Worm (Caenorhabditis elegans) whole organism, L2 larva: ENCODE results near the gene srh-141.

Source experiments
- C34F6.9 ChIP-seq: fragments of 150-350 bp; optimal IDR thresholded peaks from 2 replicates; lab custom pipeline; 2014; ENCODE audit warnings: missing biosample characterization, missing genetic modification characterization
- F13H6.1 ChIP-seq: sonication (generic microtip); optimal IDR thresholded peaks from 2 replicates; lab custom pipeline; 2016; ENCODE audit warnings: missing genetic modification characterization, missing compliant biosample characterization
- R02D3.7 ChIP-seq: fragments of 150-350 bp; optimal IDR thresholded peaks from 2 replicates; lab custom pipeline; 2014; ENCODE audit warnings: missing biosample characterization, missing genetic modification characterization
- Y55F3AM.14 ChIP-seq: fragments of 200-800 bp; sonication (Bioruptor generic); optimal IDR thresholded peaks from 2 replicates; lab custom pipeline; 2018; ENCODE audit warnings: mild to moderate bottlenecking, missing genetic modification characterization, missing compliant biosample characterization
- ZK546.5 ChIP-seq: sonication (generic microtip); optimal IDR thresholded peaks from 2 replicates; lab custom pipeline; 2017; ENCODE audit warnings: missing biosample characterization, missing genetic modification characterization
- alr-1 ChIP-seq: fragments of 150-350 bp; optimal IDR thresholded peaks from 2 replicates; lab custom pipeline; 2014; ENCODE audit warnings: missing biosample characterization, missing genetic modification characterization
- blmp-1 ChIP-seq: sonication (generic microtip); optimal IDR thresholded peaks from 2 replicates; lab custom pipeline; 2017; ENCODE audit warnings: missing genetic modification characterization, mild to moderate bottlenecking, missing compliant biosample characterization, antibody characterized with exemption, moderate library complexity; ENCODE audit not compliant: insufficient read depth
- ceh-16 ChIP-seq: fragments of 150-350 bp; optimal IDR thresholded peaks from 2 replicates; lab custom pipeline; 2014; ENCODE audit warnings: missing biosample characterization, missing genetic modification characterization
- crh-2 ChIP-seq: sonication (generic microtip); optimal IDR thresholded peaks from 2 replicates; lab custom pipeline; 2017; ENCODE audit warnings: missing biosample characterization, missing genetic modification characterization
- dmd-4 ChIP-seq: sonication (generic microtip); optimal IDR thresholded peaks from 2 replicates; lab custom pipeline; 2017; ENCODE audit warnings: missing biosample characterization, missing genetic modification characterization
- egl-27 ChIP-seq: sonication (generic microtip); optimal IDR thresholded peaks from 3 replicates; lab custom pipeline; 2017; ENCODE audit warnings: missing biosample characterization, missing genetic modification reagents, missing genetic modification characterization
- elt-1 ChIP-seq: fragments of 150-350 bp; optimal IDR thresholded peaks from 2 replicates; lab custom pipeline; 2014; ENCODE audit warnings: missing biosample characterization, missing genetic modification characterization
- elt-3 ChIP-seq: sonication (generic microtip); optimal IDR thresholded peaks from 2 replicates; lab custom pipeline; 2017; ENCODE audit warnings: missing biosample characterization, missing genetic modification characterization
- fos-1 ChIP-seq: fragments of 150-350 bp; optimal IDR thresholded peaks from 2 replicates; lab custom pipeline; 2014; ENCODE audit warnings: missing biosample characterization, missing genetic modification characterization
- lin-11 ChIP-seq: fragments of 150-350 bp; sonication (generic microtip); optimal IDR thresholded peaks from 2 replicates; lab custom pipeline; 2014; ENCODE audit warnings: missing biosample characterization, missing genetic modification characterization, inconsistent platforms, mixed read lengths
- lin-13 ChIP-seq: fragments of 150-350 bp; optimal IDR thresholded peaks from 2 replicates; lab custom pipeline; 2014; ENCODE audit warnings: missing biosample characterization, missing genetic modification reagents, missing genetic modification characterization
- lsy-2 ChIP-seq, 2 experiments: fragments of 150-350 bp in 1 of 2; sonication (generic microtip) in 1 of 2; optimal IDR thresholded peaks; 2 replicates each; lab custom pipeline; 2014 to 2017; ENCODE audit warnings: missing biosample characterization in 2 of 2, missing genetic modification characterization in 2 of 2
- mab-5 ChIP-seq: fragments of 150-350 bp; optimal IDR thresholded peaks from 2 replicates; lab custom pipeline; 2014; ENCODE audit warnings: missing biosample characterization, missing genetic modification characterization
- mbf-1 ChIP-seq: sonication (generic microtip); optimal IDR thresholded peaks from 2 replicates; lab custom pipeline; 2017; ENCODE audit warnings: missing biosample characterization, missing genetic modification characterization
- mdl-1 ChIP-seq, 2 experiments: fragments of 150-350 bp in 1 of 2; sonication (generic microtip) in 1 of 2; optimal IDR thresholded peaks; 2 replicates each; lab custom pipeline; 2017; ENCODE audit warnings: missing biosample characterization in 2 of 2, missing genetic modification characterization in 2 of 2
- nhr-10 ChIP-seq: sonication (generic microtip); optimal IDR thresholded peaks from 2 replicates; lab custom pipeline; 2017; ENCODE audit warnings: missing biosample characterization, missing genetic modification characterization
- nhr-11 ChIP-seq: fragments of 150-350 bp; optimal IDR thresholded peaks from 2 replicates; lab custom pipeline; 2014; ENCODE audit warnings: missing biosample characterization, missing genetic modification characterization
- nhr-25 ChIP-seq: fragments of 150-350 bp; sonication (generic microtip); optimal IDR thresholded peaks from 3 replicates; lab custom pipeline; 2014; ENCODE audit warnings: missing biosample characterization, missing genetic modification characterization
- nhr-6 ChIP-seq: fragments of 150-350 bp; optimal IDR thresholded peaks from 2 replicates; lab custom pipeline; 2014; ENCODE audit warnings: missing biosample characterization, missing genetic modification characterization
- nhr-77 ChIP-seq: fragments of 150-350 bp; optimal IDR thresholded peaks from 2 replicates; lab custom pipeline; 2014; ENCODE audit warnings: missing biosample characterization, missing genetic modification characterization
- peb-1 ChIP-seq: fragments of 150-350 bp; optimal IDR thresholded peaks from 2 replicates; lab custom pipeline; 2014; ENCODE audit warnings: missing biosample characterization, missing genetic modification characterization
- sem-4 ChIP-seq: fragments of 150-350 bp; optimal IDR thresholded peaks from 2 replicates; lab custom pipeline; 2014; ENCODE audit warnings: missing biosample characterization, missing genetic modification reagents, missing genetic modification characterization
- skn-1 ChIP-seq: sonication (generic microtip); optimal IDR thresholded peaks from 2 replicates; lab custom pipeline; 2017; ENCODE audit warnings: missing biosample characterization, missing genetic modification characterization
- sma-3 ChIP-seq: sonication (generic microtip); optimal IDR thresholded peaks from 2 replicates; lab custom pipeline; 2016; ENCODE audit warnings: missing genetic modification reagents, missing genetic modification characterization, missing compliant biosample characterization
- sma-9 ChIP-seq, 2 experiments: fragments of 150-350 bp in 1 of 2; sonication (generic microtip) in 1 of 2; optimal IDR thresholded peaks; 2 replicates each; lab custom pipeline; 2014 to 2016; ENCODE audit warnings: missing genetic modification characterization in 2 of 2, mild to moderate bottlenecking in 1 of 2, missing biosample characterization in 1 of 2, missing compliant biosample characterization in 1 of 2, missing genetic modification reagents in 1 of 2, moderate library complexity in 1 of 2
- unc-39 ChIP-seq: fragments of 150-350 bp; optimal IDR thresholded peaks from 2 replicates; lab custom pipeline; 2014; ENCODE audit warnings: missing biosample characterization, missing genetic modification characterization
- unc-55 ChIP-seq: fragments of 150-350 bp; sonication (generic microtip); optimal IDR thresholded peaks from 3 replicates; lab custom pipeline; 2014; ENCODE audit warnings: missing biosample characterization, missing genetic modification reagents, missing genetic modification characterization
- zag-1 ChIP-seq: fragments of 150-350 bp; optimal IDR thresholded peaks from 2 replicates; lab custom pipeline; 2014; ENCODE audit warnings: missing biosample characterization, missing genetic modification characterization
- ztf-1 ChIP-seq: fragments of 200-800 bp; sonication (Bioruptor generic); conservative IDR thresholded peaks from 2 replicates; pipeline ENCODE4 v1.3.6; 2022; ENCODE audit warnings: missing genetic modification characterization, missing compliant biosample characterization
- ztf-11 ChIP-seq: sonication (generic microtip); optimal IDR thresholded peaks from 2 replicates; lab custom pipeline; 2017; ENCODE audit warnings: missing biosample characterization, missing genetic modification characterization
- ztf-4 ChIP-seq: fragments of 150-350 bp; optimal IDR thresholded peaks from 2 replicates; lab custom pipeline; 2014; ENCODE audit warnings: missing biosample characterization, missing genetic modification characterization

Gene srh-141

DNA sequence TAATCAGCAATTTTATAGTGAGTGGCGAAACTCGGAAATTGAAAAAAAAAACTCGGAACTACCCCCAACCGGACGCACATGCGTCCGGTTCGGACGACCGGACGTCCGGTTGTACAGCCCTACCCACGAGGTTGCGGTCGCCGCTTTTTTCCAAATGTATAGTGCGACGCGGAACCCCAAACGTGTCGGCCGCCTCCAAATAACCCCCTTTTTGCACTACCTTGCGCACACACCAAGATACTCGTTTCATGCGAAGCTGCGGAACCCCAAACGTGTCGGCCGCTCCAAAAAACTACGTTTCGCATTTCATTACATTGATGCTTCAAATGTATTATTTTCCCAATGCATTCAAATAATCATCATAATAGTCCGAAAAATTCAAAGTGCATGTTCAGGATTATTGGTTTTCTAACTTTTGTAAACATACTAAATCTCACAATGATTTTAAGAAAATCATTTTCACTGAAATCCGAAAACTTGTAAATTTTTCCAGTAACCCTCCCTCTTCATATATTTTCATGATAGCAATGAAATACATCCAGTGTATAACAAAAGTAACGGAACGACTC lies 28.4 kb downstream of the srh-141 start, which contains the start of gene srw-35:
TSS of gene srw-35 (plus strand) at position 519 of the 569 bp plus-strand sequence.
- TF ChIP-seq mdl-1 (tag; optimal IDR thresholded peaks at IDR 0.05; lab: Kevin White, UChicago): no peak
- no peak for TF ChIP-seq elt-3
- no peak for TF ChIP-seq lsy-2 (tag; optimal IDR thresholded peaks at IDR 0.05; lab: Kevin White, UChicago)
- TF ChIP-seq F13H6.1 (tag; lab: Kevin White, UChicago): no peak
- TF ChIP-seq sem-4 (tag; lab: Kevin White, UChicago): no peak
- no peak for TF ChIP-seq ZK546.5 (tag; lab: Kevin White, UChicago)
- no peak for TF ChIP-seq ztf-11 (tag; lab: Kevin White, UChicago)
- TF ChIP-seq ztf-1: no peak
- no peak for TF ChIP-seq C34F6.9 (tag; lab: Kevin White, UChicago)
- TF ChIP-seq zag-1 (tag; lab: Kevin White, UChicago): no peak
- no peak for TF ChIP-seq nhr-11
- no peak for TF ChIP-seq mbf-1 (tag; lab: Kevin White, UChicago)
- TF ChIP-seq lin-11: no peak
- no peak for TF ChIP-seq unc-55 (GFP tag; lab: Kevin White, UChicago)
- no peak for TF ChIP-seq peb-1 (tag; lab: Kevin White, UChicago)
- TF ChIP-seq nhr-6 (tag; lab: Kevin White, UChicago): no peak
- no peak for TF ChIP-seq nhr-77
- TF ChIP-seq blmp-1 (tag; lab: Kevin White, UChicago): no peak
- TF ChIP-seq sma-3 (GFP tag; lab: Kevin White, UChicago): no peak

DNA sequence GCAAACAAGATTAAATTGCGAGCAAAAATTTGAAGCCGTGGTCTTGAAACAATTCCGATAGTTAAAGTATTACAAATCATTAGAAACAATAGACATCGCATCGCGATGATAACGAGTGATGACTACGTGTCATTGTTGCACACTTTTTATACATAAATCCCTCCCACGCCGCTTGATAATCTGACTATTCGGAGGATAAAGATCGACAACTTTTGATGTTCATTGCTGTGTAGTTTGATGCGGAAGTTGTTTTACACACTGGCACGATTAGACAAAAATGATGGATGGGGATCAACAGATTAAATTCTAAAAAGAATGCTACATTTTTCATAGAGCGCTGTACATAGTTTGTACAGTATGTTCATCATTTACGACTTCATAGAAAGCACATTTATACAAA lies 35.5 kb downstream of the srh-141 start, which contains the start of gene T08G3.11:
TSS of gene T08G3.11 (minus strand) at position 101 of the 400 bp plus-strand sequence.
- TF ChIP-seq elt-1 (tag; lab: Kevin White, UChicago): no peak
- no peak for TF ChIP-seq peb-1 (tag; lab: Kevin White, UChicago)
- no peak for TF ChIP-seq ztf-4 (tag; lab: Kevin White, UChicago)
- no peak for TF ChIP-seq skn-1 (tag; lab: Kevin White, UChicago)
- TF ChIP-seq sma-3 (GFP tag; lab: Kevin White, UChicago): no peak
- no peak for TF ChIP-seq egl-27 (tag; lab: Kevin White, UChicago)
- no peak for TF ChIP-seq unc-39
- TF ChIP-seq mab-5 (tag; lab: Kevin White, UChicago): no peak
- TF ChIP-seq nhr-11: no peak
- no peak for TF ChIP-seq lsy-2 (tag; optimal IDR thresholded peaks at IDR 0.05; lab: Kevin White, UChicago)
- TF ChIP-seq fos-1 (tag; lab: Kevin White, UChicago): no peak
- TF ChIP-seq lin-13: no peak
- no peak for TF ChIP-seq C34F6.9 (tag; lab: Kevin White, UChicago)
- TF ChIP-seq nhr-6 (tag; lab: Kevin White, UChicago): no peak
- TF ChIP-seq crh-2 (tag; lab: Kevin White, UChicago): no peak
- TF ChIP-seq R02D3.7 (tag; lab: Kevin White, UChicago): no peak
- no peak for TF ChIP-seq lin-11
- TF ChIP-seq ZK546.5 (tag; lab: Kevin White, UChicago): no peak
- TF ChIP-seq alr-1 (tag; lab: Kevin White, UChicago): no peak
- TF ChIP-seq ceh-16 (tag; lab: Kevin White, UChicago): no peak
- TF ChIP-seq, all 48 proteins: peak for 0

ce11 chrV:16480919-16481630 lies 37.3 kb downstream of the srh-141 start, which contains the start of the genes F57E7.4 and spig-6:
TSS of gene F57E7.4 (minus strand) at chrV:16481019.
TSS of gene spig-6 (plus strand) at chrV:16481580.
- no peak for TF ChIP-seq dmd-4 (tag; lab: Kevin White, UChicago)
- TF ChIP-seq nhr-77: no peak
- TF ChIP-seq mab-5 (tag; lab: Kevin White, UChicago): no peak
- no peak for TF ChIP-seq unc-39
- no peak for TF ChIP-seq ztf-4 (tag; lab: Kevin White, UChicago)
- no peak for TF ChIP-seq fos-1 (tag; lab: Kevin White, UChicago)
- TF ChIP-seq Y55F3AM.14 (GFP tag; lab: Kevin White, UChicago): no peak
- no peak for TF ChIP-seq R02D3.7 (tag; lab: Kevin White, UChicago)
- no peak for TF ChIP-seq nhr-10 (tag; lab: Kevin White, UChicago)
- TF ChIP-seq blmp-1 (tag; lab: Kevin White, UChicago): no peak
- TF ChIP-seq ceh-16 (tag; lab: Kevin White, UChicago): no peak
- no peak for TF ChIP-seq sma-9 (GFP tag; optimal IDR thresholded peaks at IDR 0.05; lab: Kevin White, UChicago)
- TF ChIP-seq sma-9 (tag; optimal IDR thresholded peaks at IDR 0.05; lab: Kevin White, UChicago): no peak
- TF ChIP-seq nhr-25 (tag; lab: Kevin White, UChicago): no peak
- no peak for TF ChIP-seq nhr-6 (tag; lab: Kevin White, UChicago)
